Worm (Caenorhabditis elegans) whole organism, young adult: ENCODE data around the gene ZC477.3.

Experiments
- B0035.1 ChIP-seq: sonication (generic microtip); optimal IDR thresholded peaks from 2 replicates; lab custom pipeline; 2016; ENCODE audit warnings: missing genetic modification characterization, mild to moderate bottlenecking, missing compliant biosample characterization, missing genotype, missing genetic modification reagents
- C17E4.6 ChIP-seq: fragments of 200-800 bp; sonication (Bioruptor generic); IDR thresholded peaks from 2 replicates; pipeline ENCODE4 v1.3.6; 2022; ENCODE audit warnings: missing genetic modification reagents, missing genetic modification characterization, missing compliant biosample characterization
- F10E7.11 ChIP-seq: sonication (generic microtip); optimal IDR thresholded peaks from 2 replicates; lab custom pipeline; 2017; ENCODE audit warnings: mild to moderate bottlenecking, missing genetic modification characterization, moderate library complexity, missing compliant biosample characterization
- F37B4.10 ChIP-seq: fragments of 200-800 bp; sonication (Bioruptor generic); IDR thresholded peaks from 2 replicates; pipeline ENCODE4 v1.3.6; 2022; ENCODE audit warnings: missing genetic modification characterization, missing compliant biosample characterization
- T26A5.8 ChIP-seq: sonication (generic microtip); optimal IDR thresholded peaks from 2 replicates; lab custom pipeline; 2016; ENCODE audit warnings: missing genetic modification characterization, missing compliant biosample characterization
- akir-1 ChIP-seq: fragments of 200-800 bp; sonication (Bioruptor generic); optimal IDR thresholded peaks from 2 replicates; lab custom pipeline; 2018; ENCODE audit warnings: mild to moderate bottlenecking, missing genetic modification characterization, moderate library complexity, missing compliant biosample characterization
- ama-1 ChIP-seq, 3 experiments: fragments of 150-350 bp in 1 of 3; sonication (generic microtip) in 2 of 3; optimal IDR thresholded peaks; 2 replicates each; lab custom pipeline; 2014 to 2018; ENCODE audit warnings: missing biosample characterization in 2 of 3, missing genetic modification characterization in 2 of 3, missing genetic modification reagents in 2 of 3
- ceh-91 ChIP-seq: fragments of 200-800 bp; sonication (Bioruptor generic); IDR thresholded peaks from 2 replicates; pipeline ENCODE4 v1.3.6; 2022; ENCODE audit warnings: missing genetic modification reagents, missing genetic modification characterization, missing compliant biosample characterization
- lin-35 ChIP-seq, 3 experiments: fragments of 150-350 bp in 2 of 3; sonication (generic microtip) in 1 of 3; optimal IDR thresholded peaks; 2 replicates each; lab custom pipeline; 2014 to 2018; ENCODE audit warnings: missing biosample characterization in 3 of 3, missing genetic modification characterization in 3 of 3, missing genetic modification reagents in 3 of 3
- mcd-1 ChIP-seq: fragments of 200-800 bp; sonication (Bioruptor generic); IDR thresholded peaks from 2 replicates; pipeline ENCODE4 v1.3.6; 2022; ENCODE audit warnings: missing genetic modification reagents, missing genetic modification characterization, missing compliant biosample characterization
- pha-4 ChIP-seq: fragments of 150-350 bp; sonication (generic microtip); optimal IDR thresholded peaks from 2 replicates; lab custom pipeline; 2014; ENCODE audit warnings: missing biosample characterization, missing genetic modification reagents, missing genetic modification characterization
- rec-8 ChIP-seq, 2 experiments: sonication (generic microtip); optimal IDR thresholded peaks; 2 replicates each; lab custom pipeline; 2016; ENCODE audit warnings: mild to moderate bottlenecking in 2 of 2, missing genetic modification characterization in 2 of 2, missing genetic modification reagents in 2 of 2, missing genotype in 2 of 2, missing biosample characterization in 1 of 2, missing compliant biosample characterization in 1 of 2, moderate library complexity in 1 of 2
- rpc-1 ChIP-seq, 2 experiments: fragments of 150-350 bp in 1 of 2; sonication (generic microtip) in 1 of 2; optimal IDR thresholded peaks; 2 replicates each; lab custom pipeline; 2014 to 2018; ENCODE audit warnings: missing biosample characterization in 1 of 2, missing genetic modification characterization in 1 of 2, missing genetic modification reagents in 1 of 2, missing genotype in 1 of 2
- unc-62 ChIP-seq: fragments of 150-350 bp; optimal IDR thresholded peaks from 2 replicates; lab custom pipeline; 2014; ENCODE audit warnings: missing biosample characterization, missing genetic modification reagents, missing genetic modification characterization

DNA sequence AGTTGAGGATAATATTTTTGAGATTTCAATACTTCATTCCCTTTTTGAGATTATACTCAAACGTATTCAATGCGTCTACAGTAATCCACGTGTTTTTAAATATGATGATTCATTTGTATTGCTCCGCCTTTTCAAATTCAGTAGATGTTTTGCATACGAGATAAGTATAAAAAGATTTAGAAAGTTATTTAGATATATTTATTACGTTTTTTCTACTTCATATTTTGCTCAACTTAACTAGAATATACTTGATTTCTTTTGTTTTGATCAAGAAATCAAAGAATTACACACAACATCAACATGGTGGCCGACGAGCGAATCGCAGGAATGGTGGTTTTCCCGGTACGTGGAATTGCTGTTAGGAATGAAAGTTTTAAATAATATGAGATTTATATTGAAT is 45.6 kb upstream of the ZC477.3 start, which contains the start of gene srx-50:
- TF ChIP-seq akir-1 (GFP tag; lab: Kevin White, UChicago) (no peak), C17E4.6 (GFP tag; lab: Robert Waterston, UW) (no peak), pha-4 (tag; lab: Kevin White, UChicago) (no peak), mcd-1 (GFP tag; lab: Robert Waterston, UW) (no peak), F10E7.11 (no peak), F37B4.10 (GFP tag; lab: Robert Waterston, UW) (no peak), B0035.1 (no peak), rpc-1 (optimal IDR thresholded peaks at IDR 0.05; lab: Kevin White, UChicago) (no peak), rpc-1 (tag; optimal IDR thresholded peaks at IDR 0.05; lab: Kevin White, UChicago) (no peak), unc-62 (GFP tag; lab: Kevin White, UChicago) (no peak), ama-1 (optimal IDR thresholded peaks at IDR 0.05; lab: Kevin White, UChicago) (no peak), ama-1 (GFP tag; optimal IDR thresholded peaks at IDR 0.05; lab: Kevin White, UChicago) (no peak), ceh-91 (GFP tag; lab: Robert Waterston, UW) (no peak), T26A5.8 (no peak), lin-35 (GFP tag; optimal IDR thresholded peaks at IDR 0.05; lab: Kevin White, UChicago) (no peak), rec-8 (tag; optimal IDR thresholded peaks at IDR 0.05; lab: Kevin White, UChicago) (no peak)
